Worm (Caenorhabditis elegans) whole organism, L1 larva: ENCODE measurements around the gene idpp-7.

Experiments
- C04F5.9 ChIP-seq: sonication (generic microtip); optimal IDR thresholded peaks from 2 replicates; lab custom pipeline; 2016; ENCODE audit warnings: missing genetic modification characterization, missing compliant biosample characterization
- ama-1 ChIP-seq: fragments of 150-350 bp; optimal IDR thresholded peaks from 2 replicates; lab custom pipeline; 2014
- egl-27 ChIP-seq, 2 experiments: fragments of 150-350 bp in 1 of 2; sonication (generic microtip); optimal IDR thresholded peaks; 3 replicates each; lab custom pipeline; 2017 to 2018; ENCODE audit warnings: missing biosample characterization in 2 of 2, missing genetic modification characterization in 2 of 2, missing genetic modification reagents in 2 of 2
- elt-3 ChIP-seq, 6 experiments: fragments of 150-350 bp in 1 of 6; sonication (generic microtip); optimal IDR thresholded peaks; 2 replicates each; lab custom pipeline; 2017 to 2018; ENCODE audit warnings: missing biosample characterization in 6 of 6, missing genetic modification characterization in 6 of 6, inconsistent platforms in 1 of 6
- mdl-1 ChIP-seq, 2 experiments: fragments of 150-350 bp; optimal IDR thresholded peaks; 2 replicates each; lab custom pipeline; 2014 to 2017; ENCODE audit warnings: missing biosample characterization in 2 of 2, missing genetic modification characterization in 2 of 2, inconsistent platforms in 1 of 2
- mep-1 ChIP-seq: fragments of 150-350 bp; optimal IDR thresholded peaks from 2 replicates; lab custom pipeline; 2014; ENCODE audit warnings: missing biosample characterization, missing genetic modification characterization
- nhr-28 ChIP-seq: fragments of 150-350 bp; optimal IDR thresholded peaks from 2 replicates; lab custom pipeline; 2014; ENCODE audit warnings: missing biosample characterization, missing genetic modification characterization
- nhr-76 ChIP-seq: sonication (generic microtip); optimal IDR thresholded peaks from 2 replicates; lab custom pipeline; 2017; ENCODE audit warnings: missing biosample characterization, missing genetic modification characterization
- pax-3 ChIP-seq: fragments of 200-800 bp; sonication (Bioruptor generic); optimal IDR thresholded peaks from 2 replicates; lab custom pipeline; 2018; ENCODE audit warnings: mild to moderate bottlenecking, missing genetic modification characterization, moderate library complexity, missing compliant biosample characterization
- unc-130 ChIP-seq: fragments of 150-350 bp; optimal IDR thresholded peaks from 2 replicates; lab custom pipeline; 2017; ENCODE audit warnings: missing biosample characterization, missing genetic modification characterization, inconsistent platforms
- unc-62 ChIP-seq: fragments of 150-350 bp; optimal IDR thresholded peaks from 2 replicates; lab custom pipeline; 2014; ENCODE audit warnings: missing biosample characterization, missing genetic modification reagents, missing genetic modification characterization
- xbp-1 ChIP-seq: sonication (generic microtip); optimal IDR thresholded peaks from 2 replicates; lab custom pipeline; 2016; ENCODE audit warnings: missing genetic modification characterization, missing compliant biosample characterization
- zag-1 ChIP-seq: fragments of 150-350 bp; optimal IDR thresholded peaks from 2 replicates; lab custom pipeline; 2014; ENCODE audit warnings: missing biosample characterization, missing genetic modification characterization
- ztf-11 ChIP-seq, 2 experiments: sonication (generic microtip); optimal IDR thresholded peaks; 2 replicates each; lab custom pipeline; 2016 to 2017; ENCODE audit warnings: missing genetic modification characterization in 2 of 2, missing biosample characterization in 1 of 2, missing compliant biosample characterization in 1 of 2

DNA sequence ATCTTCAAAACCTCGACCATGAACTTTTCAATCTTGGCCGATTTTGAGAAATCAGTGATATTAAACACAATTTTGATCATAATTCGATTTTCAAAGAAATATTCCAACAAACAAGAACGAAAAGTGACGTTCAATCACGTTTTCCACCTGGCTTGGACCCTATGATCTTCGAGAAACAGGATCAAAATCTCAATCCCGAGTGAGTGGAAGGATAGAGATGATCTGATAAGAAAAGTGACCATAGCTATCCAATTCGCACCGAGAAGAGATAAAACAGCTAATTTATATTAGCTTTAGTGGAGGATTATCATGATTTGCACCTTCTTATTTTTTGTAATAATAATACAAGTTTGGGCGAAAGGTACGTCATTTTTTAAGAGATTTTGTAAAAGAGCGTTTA lies 1.3 kb downstream of the idpp-7 start, which contains the start of gene T23F6.2:
- no peak for TF ChIP-seq zag-1 (tag; lab: Kevin White, UChicago)
- TF ChIP-seq nhr-28 (tag; lab: Kevin White, UChicago) = no peak
- TF ChIP-seq unc-62 (GFP tag; lab: Kevin White, UChicago) = no peak
- no peak for TF ChIP-seq egl-27 (tag; optimal IDR thresholded peaks at IDR 0.05; lab: Kevin White, UChicago)
- no peak for TF ChIP-seq unc-130 (tag; lab: Kevin White, UChicago)
- TF ChIP-seq pax-3 (tag; lab: Kevin White, UChicago) = no peak
- no peak for TF ChIP-seq ztf-11 (tag; optimal IDR thresholded peaks at IDR 0.05; lab: Kevin White, UChicago)
- no peak for TF ChIP-seq xbp-1 (tag; lab: Kevin White, UChicago)
- no peak for TF ChIP-seq nhr-76
- TF ChIP-seq C04F5.9 (tag; lab: Kevin White, UChicago) = no peak
- TF ChIP-seq ama-1 (lab: Kevin White, UChicago) = no peak
- no peak for TF ChIP-seq elt-3 (tag; optimal IDR thresholded peaks at IDR 0.05; lab: Kevin White, UChicago)
- no peak for TF ChIP-seq mep-1
- TF ChIP-seq mdl-1 (tag; optimal IDR thresholded peaks at IDR 0.05; lab: Kevin White, UChicago) = no peak
